Worm (Caenorhabditis elegans): ENCODE measurements around the gene C50F7.6.

- no peak for TF ChIP-seq him-1 (tag; optimal IDR thresholded peaks at IDR 0.05)
- TF ChIP-seq W03F9.2 (tag; optimal IDR thresholded peaks at IDR 0.05), result no peak
- no peak for TF ChIP-seq dao-5 (tag; optimal IDR thresholded peaks at IDR 0.05)
These were observed 5.1 kb downstream of the C50F7.6 start, which contains the start of gene F33D4.6 for ce11 chrIV:7717916-7718315.
